Fruit fly (Drosophila melanogaster) whole organism, wandering third instar larva: Measurements from ENCODE around the gene Nak.

Source experiments
- CG32264 ChIP-seq: fragments of 200-800 bp; sonication (Bioruptor generic); optimal IDR thresholded peaks from 2 replicates; lab custom pipeline; 2016; ENCODE audit warnings: missing biosample characterization, missing genetic modification characterization
- Hr78 ChIP-seq: fragments of >200 bp; optimal IDR thresholded peaks from 2 replicates; lab custom pipeline; 2017; ENCODE audit warnings: missing biosample characterization, missing genetic modification characterization
- brk ChIP-seq: fragments of 200-800 bp; sonication (Bioruptor generic); optimal IDR thresholded peaks from 2 replicates; lab custom pipeline; 2016; ENCODE audit warnings: missing biosample characterization, mild to moderate bottlenecking, missing genetic modification characterization

DNA sequence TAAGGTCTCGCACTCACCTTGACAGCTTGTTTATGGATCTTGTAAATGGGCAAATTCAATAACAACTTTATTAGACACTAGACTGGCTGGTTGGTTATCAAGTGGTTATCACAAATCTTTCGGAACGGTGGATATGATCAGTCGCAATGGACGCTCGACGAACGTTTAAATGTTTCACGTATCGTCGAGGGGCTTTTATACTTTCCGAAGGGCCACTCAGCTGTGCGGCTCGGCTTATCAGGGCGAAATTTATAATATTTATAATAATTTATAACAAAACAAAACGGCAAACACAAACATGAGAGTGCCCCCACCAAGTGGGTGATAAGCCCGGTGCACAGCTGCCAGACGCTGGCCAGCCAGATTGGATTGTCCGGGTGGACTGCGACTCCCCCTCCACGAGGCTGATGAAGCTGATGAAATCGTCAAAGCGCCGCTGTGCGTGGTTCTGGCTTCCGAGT is 14.3 kb downstream of the Nak start, which contains the start of gene CG10621:
- TF ChIP-seq brk (GFP tag; lab: Kevin White, UChicago) (no peak), Hr78 (no peak), CG32264 (GFP tag; lab: Kevin White, UChicago) (no peak)
